Worm (Caenorhabditis elegans) whole organism, young adult: Measurements from ENCODE around the gene srsx-8.

Source experiments
- C06A6.2 ChIP-seq: fragments of 200-800 bp; sonication (Bioruptor generic); conservative IDR thresholded peaks from 2 replicates; pipeline ENCODE4 v1.3.6; 2022; ENCODE audit warnings: missing genetic modification characterization, missing compliant biosample characterization
- ceh-79 ChIP-seq: sonication (generic microtip); optimal IDR thresholded peaks from 2 replicates; lab custom pipeline; 2017; ENCODE audit warnings: mild to moderate bottlenecking, missing genetic modification characterization, missing compliant biosample characterization
- ets-4 ChIP-seq: fragments of 200-800 bp; sonication (Bioruptor generic); optimal IDR thresholded peaks from 2 replicates; lab custom pipeline; 2018; ENCODE audit warnings: mild to moderate bottlenecking, missing genetic modification characterization, missing compliant biosample characterization
- madf-3 ChIP-seq: fragments of 200-800 bp; sonication (Bioruptor generic); IDR thresholded peaks from 2 replicates; pipeline ENCODE4 v1.3.6; 2022; ENCODE audit warnings: missing genetic modification reagents, missing genetic modification characterization, missing compliant biosample characterization
- mel-28 ChIP-seq: sonication (generic microtip); optimal IDR thresholded peaks from 2 replicates; lab custom pipeline; 2016; ENCODE audit warnings: borderline replicate concordance, mild to moderate bottlenecking, missing genetic modification characterization, missing compliant biosample characterization
- ztf-3 ChIP-seq: fragments of 200-800 bp; sonication (Bioruptor generic); optimal IDR thresholded peaks from 2 replicates; lab custom pipeline; 2018; ENCODE audit warnings: mild to moderate bottlenecking, missing genetic modification characterization, missing compliant biosample characterization

- TF ChIP-seq madf-3 (no peak), mel-28 (no peak), C06A6.2 (GFP tag; lab: Robert Waterston, UW) (no peak), ets-4 (GFP tag; lab: Kevin White, UChicago) (no peak), ceh-79 (no peak), ztf-3 (no peak)
Observed at ce11 chrV:1586906-1587305, 34.0 kb upstream of the srsx-8 start, which contains the start of gene F16B4.6.
